Fruit fly (Drosophila melanogaster) whole organism, embryonic: ENCODE data around the gene Sulf1.

Experiments used
- Ada2b ChIP-seq: fragments of 200-800 bp; sonication (Bioruptor generic); IDR thresholded peaks from 2 replicates; pipeline ENCODE4 v1.3.6; 2022; ENCODE audit warnings: missing biosample characterization, missing genetic modification characterization
- Aef1 ChIP-seq: fragments of 200-800 bp; sonication (Bioruptor generic); IDR thresholded peaks from 3 replicates; pipeline ENCODE4 v1.3.6; 2022; ENCODE audit warnings: missing biosample characterization, missing genetic modification characterization
- Atf6 ChIP-seq: fragments of 200-800 bp; sonication (Bioruptor generic); IDR thresholded peaks from 2 replicates; pipeline ENCODE4 v1.3.6; 2022; ENCODE audit warnings: missing biosample characterization, missing genetic modification characterization
- B-H1 ChIP-seq: fragments of 200-800 bp; sonication (Bioruptor generic); IDR thresholded peaks from 3 replicates; pipeline ENCODE4 v1.3.6; 2022; ENCODE audit warnings: missing biosample characterization, missing genetic modification characterization
- CG10543 ChIP-seq: fragments of 200-800 bp; sonication (Bioruptor generic); optimal IDR thresholded peaks from 3 replicates; lab custom pipeline; 2017; ENCODE audit warnings: missing biosample characterization, mild to moderate bottlenecking, missing genetic modification characterization, moderate library complexity
- CG10959 ChIP-seq: fragments of 200-800 bp; sonication (Bioruptor generic); IDR thresholded peaks from 2 replicates; pipeline ENCODE4 v1.3.6; 2022; ENCODE audit warnings: missing biosample characterization, missing genetic modification characterization
- CG12744 ChIP-seq: fragments of 200-800 bp; sonication (Bioruptor generic); optimal IDR thresholded peaks from 2 replicates; lab custom pipeline; 2016; ENCODE audit warnings: missing biosample characterization, missing genetic modification characterization
- CG13624 ChIP-seq: fragments of 200-800 bp; sonication (Bioruptor generic); optimal IDR thresholded peaks from 2 replicates; lab custom pipeline; 2016; ENCODE audit warnings: missing biosample characterization, missing genetic modification characterization
- CG15073 ChIP-seq: fragments of 200-800 bp; sonication (Bioruptor generic); optimal IDR thresholded peaks from 2 replicates; lab custom pipeline; 2016; ENCODE audit warnings: missing biosample characterization, missing genetic modification characterization
- CG15696 ChIP-seq: fragments of 200-800 bp; sonication (Bioruptor generic); optimal IDR thresholded peaks from 2 replicates; lab custom pipeline; 2019; ENCODE audit warnings: missing biosample characterization, mild to moderate bottlenecking, missing genetic modification characterization, moderate library complexity
- CG1603 ChIP-seq: fragments of 200-800 bp; sonication (Bioruptor generic); optimal IDR thresholded peaks from 2 replicates; lab custom pipeline; 2019; ENCODE audit warnings: missing biosample characterization, mild to moderate bottlenecking, missing genetic modification characterization, moderate library complexity
- CG16813 ChIP-seq: fragments of 200-800 bp; sonication (Bioruptor generic); IDR thresholded peaks from 3 replicates; pipeline ENCODE4 v1.3.6; 2022; ENCODE audit warnings: missing biosample characterization, missing genetic modification characterization; ENCODE audit not compliant: partially characterized antibody
- CG2116 ChIP-seq: fragments of 200-800 bp; sonication (Bioruptor generic); optimal IDR thresholded peaks from 3 replicates; lab custom pipeline; 2018; ENCODE audit warnings: missing biosample characterization, mild to moderate bottlenecking, missing genetic modification characterization
- CG2202 ChIP-seq: fragments of 200-800 bp; sonication (Bioruptor generic); optimal IDR thresholded peaks from 2 replicates; lab custom pipeline; 2018; ENCODE audit warnings: missing biosample characterization, mild to moderate bottlenecking, missing genetic modification characterization
- CG3281 ChIP-seq: fragments of 200-800 bp; sonication (Bioruptor generic); optimal IDR thresholded peaks from 3 replicates; lab custom pipeline; 2017; ENCODE audit warnings: missing biosample characterization, mild to moderate bottlenecking, missing genetic modification characterization
- CG4360 ChIP-seq: fragments of 200-800 bp; sonication (Bioruptor generic); IDR thresholded peaks from 2 replicates; pipeline ENCODE4 v1.3.6; 2022; ENCODE audit warnings: missing biosample characterization, missing genetic modification characterization
- CG4854 ChIP-seq: fragments of 200-800 bp; sonication (Bioruptor generic); optimal IDR thresholded peaks from 2 replicates; lab custom pipeline; 2016; ENCODE audit warnings: missing biosample characterization, missing genetic modification characterization, inconsistent platforms
- CG7357 ChIP-seq: fragments of 200-800 bp; sonication (Bioruptor generic); IDR thresholded peaks from 3 replicates; pipeline ENCODE4 v1.3.6; 2022; ENCODE audit warnings: missing biosample characterization, missing genetic modification characterization
- CG7745 ChIP-seq: fragments of 200-800 bp; sonication (Bioruptor generic); optimal IDR thresholded peaks from 2 replicates; lab custom pipeline; 2018; ENCODE audit warnings: missing biosample characterization, mild to moderate bottlenecking, missing genetic modification characterization, moderate library complexity
- CG7928 ChIP-seq: fragments of 200-800 bp; sonication (Bioruptor generic); optimal IDR thresholded peaks from 2 replicates; lab custom pipeline; 2017; ENCODE audit warnings: missing biosample characterization, mild to moderate bottlenecking, missing genetic modification characterization
- CG8478 ChIP-seq: fragments of >200 bp; optimal IDR thresholded peaks from 2 replicates; lab custom pipeline; 2018
- CHES-1-like ChIP-seq: fragments of 200-800 bp; sonication (Bioruptor generic); optimal IDR thresholded peaks from 2 replicates; lab custom pipeline; 2016; ENCODE audit warnings: missing biosample characterization, missing genetic modification characterization
- Dek ChIP-seq: fragments of 200-800 bp; sonication (Bioruptor generic); optimal IDR thresholded peaks from 3 replicates; lab custom pipeline; 2019; ENCODE audit warnings: missing biosample characterization, mild to moderate bottlenecking, missing genetic modification characterization, moderate library complexity
- Dip2 ChIP-seq: fragments of 200-800 bp; sonication (Bioruptor generic); IDR thresholded peaks from 2 replicates; pipeline ENCODE4 v1.3.6; 2022; ENCODE audit warnings: missing biosample characterization, missing genetic modification characterization
- Doc2 ChIP-seq: fragments of 200-800 bp; sonication (Bioruptor generic); IDR thresholded peaks from 2 replicates; pipeline ENCODE4 v1.3.6; 2022; ENCODE audit warnings: missing biosample characterization, missing genetic modification characterization
- E2f2 ChIP-seq: fragments of 200-800 bp; sonication (Bioruptor generic); IDR thresholded peaks from 2 replicates; pipeline ENCODE4 v1.3.6; 2022; ENCODE audit warnings: missing biosample characterization, missing genetic modification characterization
- HLH4C ChIP-seq: fragments of 200-800 bp; sonication (Bioruptor generic); IDR thresholded peaks from 3 replicates; pipeline ENCODE4 v1.3.6; 2022; ENCODE audit warnings: missing biosample characterization, missing genetic modification characterization; ENCODE audit not compliant: partially characterized antibody
- HLHmδ ChIP-seq: fragments of 200-800 bp; sonication (Bioruptor generic); optimal IDR thresholded peaks from 2 replicates; lab custom pipeline; 2018; ENCODE audit warnings: missing biosample characterization, mild to moderate bottlenecking, missing genetic modification characterization, moderate library complexity
- Hr3 ChIP-seq: fragments of 200-800 bp; sonication (Bioruptor generic); optimal IDR thresholded peaks from 3 replicates; lab custom pipeline; 2016; ENCODE audit warnings: missing biosample characterization, missing genetic modification characterization
- Hsf ChIP-seq: fragments of 200-800 bp; sonication (Bioruptor generic); optimal IDR thresholded peaks from 3 replicates; lab custom pipeline; 2016; ENCODE audit warnings: missing biosample characterization, missing genetic modification characterization
- Lhr ChIP-seq: fragments of 200-800 bp; sonication (Bioruptor generic); optimal IDR thresholded peaks from 3 replicates; lab custom pipeline; 2017; ENCODE audit warnings: mild to moderate bottlenecking, missing biosample characterization, missing genetic modification reagents, missing genetic modification characterization
- Lim3 ChIP-seq: fragments of 200-800 bp; sonication (Bioruptor generic); IDR thresholded peaks from 2 replicates; pipeline ENCODE4 v1.3.6; 2022; ENCODE audit warnings: missing biosample characterization, missing genetic modification characterization
- Max ChIP-seq: fragments of 200-800 bp; sonication (Bioruptor generic); optimal IDR thresholded peaks from 2 replicates; lab custom pipeline; 2016; ENCODE audit warnings: missing biosample characterization, mild to moderate bottlenecking, missing genetic modification characterization
- Nf-YA ChIP-seq: fragments of 200-800 bp; sonication (Bioruptor generic); IDR thresholded peaks from 2 replicates; pipeline ENCODE4 v1.3.6; 2022; ENCODE audit warnings: missing biosample characterization, missing genetic modification characterization
- abd-A ChIP-seq: fragments of 200-800 bp; sonication (Bioruptor generic); optimal IDR thresholded peaks from 3 replicates; lab custom pipeline; 2019; ENCODE audit warnings: missing biosample characterization, mild to moderate bottlenecking, missing genetic modification characterization, moderate library complexity
- ash1 ChIP-seq: fragments of 200-800 bp; sonication (Bioruptor generic); optimal IDR thresholded peaks from 2 replicates; lab custom pipeline; 2018; ENCODE audit warnings: missing biosample characterization, mild to moderate bottlenecking, missing genetic modification characterization
- bab2 ChIP-seq: fragments of 200-800 bp; sonication (Bioruptor generic); optimal IDR thresholded peaks from 2 replicates; lab custom pipeline; 2016; ENCODE audit warnings: missing biosample characterization, missing genetic modification characterization
- br ChIP-seq: fragments of >200 bp; optimal IDR thresholded peaks from 2 replicates; lab custom pipeline; 2017
- corto ChIP-seq: fragments of 200-800 bp; sonication (Bioruptor generic); optimal IDR thresholded peaks from 2 replicates; lab custom pipeline; 2016; ENCODE audit warnings: missing biosample characterization, mild to moderate bottlenecking, missing genetic modification characterization, moderate library complexity
- ems ChIP-seq: fragments of 200-800 bp; sonication (Bioruptor generic); optimal IDR thresholded peaks from 3 replicates; lab custom pipeline; 2016; ENCODE audit warnings: missing biosample characterization, missing genetic modification characterization
- ham ChIP-seq: fragments of 200-800 bp; sonication (Bioruptor generic); IDR thresholded peaks from 2 replicates; pipeline ENCODE4 v1.3.6; 2022; ENCODE audit warnings: missing biosample characterization, missing genetic modification characterization
- lab ChIP-seq: fragments of 200-800 bp; sonication (Bioruptor generic); optimal IDR thresholded peaks from 3 replicates; lab custom pipeline; 2017; ENCODE audit warnings: missing biosample characterization, missing genetic modification characterization, mild to moderate bottlenecking, moderate library complexity, missing genetic modification reagents
- lilli ChIP-seq: fragments of 200-800 bp; sonication (Bioruptor generic); optimal IDR thresholded peaks from 3 replicates; lab custom pipeline; 2016; ENCODE audit warnings: missing biosample characterization, missing genetic modification characterization
- lola ChIP-seq, 3 experiments: fragments of >200 bp in 2 of 3; fragments of 200-800 bp in 1 of 3; sonication (Bioruptor generic) in 1 of 3; optimal IDR thresholded peaks; 2 replicates each; lab custom pipeline; 2017 to 2019; ENCODE audit warnings: missing biosample characterization in 3 of 3, missing genetic modification characterization in 3 of 3, mild to moderate bottlenecking in 1 of 3, moderate library complexity in 1 of 3
- odd ChIP-seq: fragments of 200-800 bp; sonication (Bioruptor generic); optimal IDR thresholded peaks from 2 replicates; lab custom pipeline; 2017; ENCODE audit warnings: missing biosample characterization, mild to moderate bottlenecking, missing genetic modification characterization
- sens ChIP-seq: fragments of 200-800 bp; sonication (Bioruptor generic); peaks from one replicate; lab custom pipeline; 2016; ENCODE audit warnings: missing biosample characterization, missing genetic modification characterization
- slbo ChIP-seq: fragments of 200-800 bp; sonication (Bioruptor generic); IDR thresholded peaks from 2 replicates; pipeline ENCODE4 v1.3.6; 2022; ENCODE audit warnings: missing biosample characterization, missing genetic modification characterization
- stwl ChIP-seq: fragments of 200-800 bp; sonication (Bioruptor generic); optimal IDR thresholded peaks from 3 replicates; lab custom pipeline; 2018; ENCODE audit warnings: missing biosample characterization, mild to moderate bottlenecking, missing genetic modification characterization, moderate library complexity
- trh ChIP-seq: fragments of 200-800 bp; sonication (Bioruptor generic); optimal IDR thresholded peaks from 2 replicates; lab custom pipeline; 2016; ENCODE audit warnings: missing biosample characterization, missing genetic modification characterization
- ttk ChIP-seq: fragments of 200-800 bp; sonication (Bioruptor generic); IDR thresholded peaks from 2 replicates; pipeline ENCODE4 v2.1.2; 2022; ENCODE audit warnings: missing biosample characterization, missing genetic modification characterization
- wdn ChIP-seq: fragments of 200-800 bp; sonication (Bioruptor generic); IDR thresholded peaks from 2 replicates; pipeline ENCODE4 v1.3.6; 2022; ENCODE audit warnings: missing biosample characterization, missing genetic modification characterization
- wor ChIP-seq: fragments of 200-800 bp; sonication (Bioruptor generic); IDR thresholded peaks from 2 replicates; pipeline ENCODE4 v1.3.6; 2022; ENCODE audit warnings: missing biosample characterization, missing genetic modification characterization
- zfh1 ChIP-seq: fragments of 200-800 bp; sonication (Bioruptor generic); IDR thresholded peaks from 3 replicates; pipeline ENCODE4 v1.3.6; 2022; ENCODE audit warnings: missing biosample characterization, missing genetic modification characterization

Gene Sulf1

dm6 chr3R:16338342-16338741 is 1.0 kb downstream of the Sulf1 start (continued):
- TF ChIP-seq CG10959 (GFP tag; lab: Robert Waterston, UW) (no peak), CG15696 (tag; lab: Kevin White, UChicago) (no peak), CG13624 (no peak), Doc2 (GFP tag; lab: Robert Waterston, UW) (no peak), CG1603 (peak; percentile 79), wdn (no peak), CG2116 (GFP tag; lab: Kevin White, UChicago) (peak; percentile 44), br (no peak), zfh1 (no peak), CG12744 (GFP tag; lab: Kevin White, UChicago) (peak; percentile 4), CG4360 (GFP tag; lab: Robert Waterston, UW) (peak; percentile 97), wor (GFP tag; lab: Robert Waterston, UW) (no peak), abd-A (tag; lab: Kevin White, UChicago) (no peak), CG4854 (GFP tag; lab: Kevin White, UChicago) (no peak), bab2 (GFP tag; lab: Kevin White, UChicago) (no peak), CG7745 (peak; percentile 28), HLHmδ (GFP tag; lab: Kevin White, UChicago) (no peak), CG15073 (GFP tag; lab: Kevin White, UChicago) (no peak), trh (GFP tag; lab: Kevin White, UChicago) (no peak), CG2202 (no peak), lab (GFP tag; lab: Kevin White, UChicago) (no peak), stwl (peak; percentile 77), CHES-1-like (GFP tag; lab: Kevin White, UChicago) (peak; percentile 10), ems (GFP tag; lab: Kevin White, UChicago) (no peak), ham (GFP tag; lab: Robert Waterston, UW) (no peak), Max (no peak), ash1 (GFP tag; lab: Kevin White, UChicago) (no peak), CG7928 (GFP tag; lab: Kevin White, UChicago) (no peak), Dek (no peak), lola (GFP tag; optimal IDR thresholded peaks at IDR 0.05; lab: Kevin White, UChicago) (no peak), HLH4C (0 out of 3 replicates have a peak, but pooled peaks have one; percentile 29), Dip2 (GFP tag; lab: Robert Waterston, UW) (no peak), CG3281 (GFP tag; lab: Kevin White, UChicago) (no peak), CG8478 (lab: Kevin White, UChicago) (no peak), lilli (GFP tag; lab: Kevin White, UChicago) (no peak), Ada2b (GFP tag; lab: Robert Waterston, UW) (no peak), Aef1 (GFP tag; lab: Robert Waterston, UW) (peak; percentile 76), corto (no peak), CG16813 (GFP tag; lab: Robert Waterston, UW) (no peak), Hr3 (GFP tag; lab: Kevin White, UChicago) (no peak), odd (GFP tag; lab: Kevin White, UChicago) (no peak), ttk (no peak), Lhr (peak; percentile 78), Hsf (GFP tag; lab: Kevin White, UChicago) (no peak), slbo (GFP tag; lab: Robert Waterston, UW) (no peak), CG7357 (no peak), sens (GFP tag; lab: Kevin White, UChicago) (peak; percentile 63), Lim3 (GFP tag; lab: Robert Waterston, UW) (no peak), Atf6 (GFP tag; lab: Robert Waterston, UW) (no peak), Nf-YA (GFP tag; lab: Robert Waterston, UW) (peak; percentile 38; the same call in 1 of the 2 replicates), E2f2 (GFP tag; lab: Robert Waterston, UW) (peak; percentile 98), B-H1 (GFP tag; lab: Robert Waterston, UW) (no peak), CG10543 (GFP tag; lab: Kevin White, UChicago) (no peak)
